ENCODE assay signal across 1 fruit fly cellular context in the genomic region with DNA sequence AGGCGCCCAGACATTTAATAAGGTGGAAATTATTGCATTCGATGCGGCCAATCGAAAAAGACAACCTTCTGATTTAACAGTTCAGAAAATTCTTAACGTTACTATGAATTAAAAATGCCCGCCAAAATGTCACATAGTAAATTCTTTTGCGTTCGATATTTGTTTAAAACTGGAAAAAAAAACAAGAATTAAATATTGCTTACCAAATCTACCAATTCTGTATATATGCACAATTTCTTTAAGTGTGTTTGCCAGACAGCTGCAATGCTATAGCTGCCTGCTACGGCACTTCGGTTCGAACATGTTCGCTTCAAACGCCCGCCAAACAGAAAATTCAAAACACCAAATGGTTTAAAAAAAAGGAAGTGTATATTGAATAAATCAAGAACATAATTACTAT.
TF ChIP-seq lines count a peak whose summit lies in the region.

No protein-coding gene starts in this region.

TF ChIP-seq in whole organism, embryonic, 481 proteins besides CTCF, POLR2A, EP300 and RAD21 (continued from another document):
- TF ChIP-seq nmo (GFP tag; optimal IDR thresholded peaks at IDR 0.05; lab: Kevin White, UChicago) = peak; percentile 58
